Worm (Caenorhabditis elegans) whole organism, midembryonic: ENCODE measurements around the gene lipl-5.

ENCODE experiments used
- T22C8.4 ChIP-seq: fragments of 200-800 bp; sonication (Bioruptor generic); IDR thresholded peaks from 2 replicates; pipeline ENCODE4 v1.3.6; 2022; ENCODE audit warnings: missing genetic modification characterization, missing compliant biosample characterization
- cog-1 ChIP-seq: sonication (generic microtip); optimal IDR thresholded peaks from 2 replicates; lab custom pipeline; 2016; ENCODE audit warnings: missing genetic modification characterization, missing compliant biosample characterization
- flt-1 ChIP-seq: fragments of 200-800 bp; sonication (Bioruptor generic); IDR thresholded peaks from 2 replicates; pipeline ENCODE4 v1.3.6; 2022; ENCODE audit warnings: missing genetic modification characterization, missing compliant biosample characterization
- klf-2 ChIP-seq: fragments of 200-800 bp; sonication (Bioruptor generic); conservative IDR thresholded peaks from 2 replicates; pipeline ENCODE4 v1.3.6; 2022; ENCODE audit warnings: missing genetic modification reagents, missing genetic modification characterization, missing compliant biosample characterization
- med-1 ChIP-seq: sonication (generic microtip); optimal IDR thresholded peaks from 2 replicates; lab custom pipeline; 2017; ENCODE audit warnings: missing genetic modification characterization, mild to moderate bottlenecking, missing compliant biosample characterization, antibody characterized with exemption, missing genetic modification reagents; ENCODE audit not compliant: insufficient read depth
- ref-1 ChIP-seq: fragments of 200-800 bp; sonication (Bioruptor generic); conservative IDR thresholded peaks from 2 replicates; pipeline ENCODE4 v1.3.6; 2022; ENCODE audit warnings: missing genetic modification reagents, missing genetic modification characterization, missing compliant biosample characterization
- tab-1 ChIP-seq: fragments of 200-800 bp; sonication (Bioruptor generic); IDR thresholded peaks from 2 replicates; pipeline ENCODE4 v1.3.6; 2022; ENCODE audit warnings: missing genetic modification characterization, missing compliant biosample characterization
- ztf-23 ChIP-seq: fragments of 200-800 bp; sonication (Bioruptor generic); IDR thresholded peaks from 2 replicates; pipeline ENCODE4 v1.3.6; 2022; ENCODE audit warnings: missing genetic modification reagents, missing genetic modification characterization, missing compliant biosample characterization
- ztf-29 ChIP-seq: fragments of 200-800 bp; sonication (Bioruptor generic); IDR thresholded peaks from 2 replicates; pipeline ENCODE4 v1.3.6; 2022; ENCODE audit warnings: missing genetic modification reagents, missing genetic modification characterization, missing compliant biosample characterization

lipl-5 gene

ce11 chrV:428844-429243, 43.3 kb downstream of the lipl-5 start, which contains the start of gene B0554.4:
TSS of gene B0554.4 (plus strand) at chrV:429144.
- TF ChIP-seq tab-1 (GFP tag; lab: Robert Waterston, UW) = no peak
- no peak for TF ChIP-seq flt-1 (GFP tag; lab: Robert Waterston, UW)
- no peak for TF ChIP-seq ztf-29 (GFP tag; lab: Robert Waterston, UW)
- no peak for TF ChIP-seq ztf-23 (GFP tag; lab: Robert Waterston, UW)
- no peak for TF ChIP-seq cog-1 (tag; lab: Kevin White, UChicago)
- no peak for TF ChIP-seq klf-2
- TF ChIP-seq med-1 = no peak
- no peak for TF ChIP-seq T22C8.4 (GFP tag; lab: Robert Waterston, UW)
- TF ChIP-seq ref-1 (GFP tag; lab: Robert Waterston, UW) = no peak

DNA sequence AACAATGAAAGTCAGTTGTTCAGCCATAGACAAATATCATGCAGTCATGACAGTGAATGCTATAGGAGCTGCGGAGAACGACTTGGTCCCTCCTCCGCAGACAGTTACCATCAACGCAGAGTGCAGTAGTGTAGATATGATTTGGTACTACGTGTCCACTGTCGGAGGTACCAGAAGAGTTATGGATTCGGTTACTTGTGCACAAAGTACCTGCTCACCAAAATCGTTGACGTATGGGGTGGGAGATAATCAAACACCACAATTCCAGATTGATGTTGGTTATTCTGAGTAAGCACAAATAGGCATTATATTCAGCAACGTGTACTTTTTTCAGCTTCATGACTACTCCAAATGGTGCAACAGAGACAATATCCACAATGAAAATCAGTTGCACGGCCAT, 47.4 kb downstream of the lipl-5 start:
- TF ChIP-seq T22C8.4 (GFP tag; lab: Robert Waterston, UW) = no peak
- TF ChIP-seq klf-2 = no peak
- TF ChIP-seq ref-1 (GFP tag; lab: Robert Waterston, UW) = no peak
- TF ChIP-seq ztf-23 (GFP tag; lab: Robert Waterston, UW) = no peak
- no peak for TF ChIP-seq ztf-29 (GFP tag; lab: Robert Waterston, UW)
- TF ChIP-seq cog-1 (tag; lab: Kevin White, UChicago) = no peak
- TF ChIP-seq med-1 = no peak
- no peak for TF ChIP-seq flt-1 (GFP tag; lab: Robert Waterston, UW)
- TF ChIP-seq tab-1 (GFP tag; lab: Robert Waterston, UW) = no peak

DNA sequence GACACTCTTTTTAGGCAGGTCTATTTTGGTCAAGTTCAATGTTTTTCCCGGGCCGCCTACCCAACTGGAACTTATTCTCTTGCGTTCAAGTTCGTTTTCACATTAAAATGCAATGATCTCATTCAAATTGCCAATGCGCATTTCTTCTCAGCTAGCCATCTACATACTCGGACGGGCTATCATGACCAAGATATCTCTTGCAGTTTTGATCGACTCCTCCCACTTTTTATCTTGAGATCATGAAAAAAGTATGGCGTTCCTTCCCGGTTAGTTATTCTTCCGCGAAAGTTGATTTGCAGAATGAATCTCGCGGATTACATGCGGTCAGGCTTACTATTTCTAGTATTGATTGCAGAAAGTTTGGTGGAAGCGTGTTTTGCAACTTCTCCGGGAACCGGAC, 48.4 kb downstream of the lipl-5 start, which contains the start of gene B0554.2:
B0554.2 (plus strand) TSS at position 301 of the 400 bp plus-strand sequence.
- TF ChIP-seq ztf-23 (GFP tag; lab: Robert Waterston, UW) (no peak), ref-1 (GFP tag; lab: Robert Waterston, UW) (no peak), T22C8.4 (GFP tag; lab: Robert Waterston, UW) (no peak), klf-2 (no peak), cog-1 (tag; lab: Kevin White, UChicago) (no peak), tab-1 (GFP tag; lab: Robert Waterston, UW) (no peak), flt-1 (GFP tag; lab: Robert Waterston, UW) (no peak), ztf-29 (GFP tag; lab: Robert Waterston, UW) (no peak), med-1 (no peak)
